Worm (Caenorhabditis elegans) whole organism, L2 larva: ENCODE results near the gene F52D2.7.

Experiments
- R02D3.7 ChIP-seq: fragments of 150-350 bp; optimal IDR thresholded peaks from 2 replicates; lab custom pipeline; 2014; ENCODE audit warnings: missing biosample characterization, missing genetic modification characterization
- Y55F3AM.14 ChIP-seq: fragments of 200-800 bp; sonication (Bioruptor generic); optimal IDR thresholded peaks from 2 replicates; lab custom pipeline; 2018; ENCODE audit warnings: mild to moderate bottlenecking, missing genetic modification characterization, missing compliant biosample characterization
- alr-1 ChIP-seq: fragments of 150-350 bp; optimal IDR thresholded peaks from 2 replicates; lab custom pipeline; 2014; ENCODE audit warnings: missing biosample characterization, missing genetic modification characterization
- ama-1 ChIP-seq: fragments of 150-350 bp; optimal IDR thresholded peaks from 2 replicates; lab custom pipeline; 2018; ENCODE audit warnings: inconsistent platforms
- lin-11 ChIP-seq: fragments of 150-350 bp; sonication (generic microtip); optimal IDR thresholded peaks from 2 replicates; lab custom pipeline; 2014; ENCODE audit warnings: missing biosample characterization, missing genetic modification characterization, inconsistent platforms, mixed read lengths
- lin-39 ChIP-seq: fragments of 150-350 bp; optimal IDR thresholded peaks from 2 replicates; lab custom pipeline; 2014; ENCODE audit warnings: missing biosample characterization, missing genetic modification reagents, missing genetic modification characterization
- mdl-1 ChIP-seq, 2 experiments: fragments of 150-350 bp in 1 of 2; sonication (generic microtip) in 1 of 2; optimal IDR thresholded peaks; 2 replicates each; lab custom pipeline; 2017; ENCODE audit warnings: missing biosample characterization in 2 of 2, missing genetic modification characterization in 2 of 2
- nhr-11 ChIP-seq: fragments of 150-350 bp; optimal IDR thresholded peaks from 2 replicates; lab custom pipeline; 2014; ENCODE audit warnings: missing biosample characterization, missing genetic modification characterization
- nhr-12 ChIP-seq: fragments of 150-350 bp; optimal IDR thresholded peaks from 2 replicates; lab custom pipeline; 2014; ENCODE audit warnings: missing biosample characterization, missing genetic modification characterization
- nhr-25 ChIP-seq: fragments of 150-350 bp; sonication (generic microtip); optimal IDR thresholded peaks from 3 replicates; lab custom pipeline; 2014; ENCODE audit warnings: missing biosample characterization, missing genetic modification characterization
- snpc-4 ChIP-seq: fragments of 150-350 bp; optimal IDR thresholded peaks from 2 replicates; lab custom pipeline; 2014; ENCODE audit warnings: missing biosample characterization, missing genetic modification characterization
- unc-39 ChIP-seq: fragments of 150-350 bp; optimal IDR thresholded peaks from 2 replicates; lab custom pipeline; 2014; ENCODE audit warnings: missing biosample characterization, missing genetic modification characterization

- TF ChIP-seq unc-39 (tag; lab: Kevin White, UChicago) (no peak), lin-39 (tag; lab: Kevin White, UChicago) (no peak), lin-11 (tag; lab: Kevin White, UChicago) (no peak), nhr-25 (tag; lab: Kevin White, UChicago) (no peak), nhr-12 (tag; lab: Kevin White, UChicago) (no peak), alr-1 (no peak), Y55F3AM.14 (no peak), nhr-11 (tag; lab: Kevin White, UChicago) (no peak), ama-1 (lab: Kevin White, UChicago) (no peak), snpc-4 (no peak), R02D3.7 (no peak), mdl-1 (tag; optimal IDR thresholded peaks at IDR 0.05; lab: Kevin White, UChicago) (no peak)
Measured at ce11 chrX:1915022-1915421, 47.4 kb upstream of the F52D2.7 start, which contains the start of gene rgs-9.
